Worm (Caenorhabditis elegans): ENCODE data around the gene rnp-4.

- TF ChIP-seq unc-62 (GFP tag; optimal IDR thresholded peaks at IDR 0.05): no peak
- no peak for TF ChIP-seq snpc-4 (tag; optimal IDR thresholded peaks at IDR 0.05)
- no peak for TF ChIP-seq nhr-237 (tag; optimal IDR thresholded peaks at IDR 0.05)
- TF ChIP-seq nhr-76 (tag; optimal IDR thresholded peaks at IDR 0.05): no peak
- no peak for TF ChIP-seq pha-4 (tag; optimal IDR thresholded peaks at IDR 0.05)
- TF ChIP-seq ces-1 (GFP tag; optimal IDR thresholded peaks at IDR 0.05): no peak
- no peak for TF ChIP-seq lsy-2 (tag; optimal IDR thresholded peaks at IDR 0.05)
- TF ChIP-seq drap-1 (GFP tag; optimal IDR thresholded peaks at IDR 0.05): no peak
- no peak for TF ChIP-seq unc-39 (tag; optimal IDR thresholded peaks at IDR 0.05)
- no peak for TF ChIP-seq nhr-28 (tag; optimal IDR thresholded peaks at IDR 0.05)
- no peak for TF ChIP-seq mab-5 (tag; optimal IDR thresholded peaks at IDR 0.05)
- TF ChIP-seq sptf-1 (tag; optimal IDR thresholded peaks at IDR 0.05): no peak
Observed at ce11 chrIII:4417956-4418355, 11.9 kb downstream of the rnp-4 start, which contains the start of the genes R07E5.19 and pdcd-2.

Data from whole organism, mixed stage, embryonic.